Worm (Caenorhabditis elegans) whole organism, late embryonic: ENCODE results near the gene F13A7.7.
A peak's percentile ranks its signal among the peaks of the same experiment; 100 is the strongest.
"Not testable (repeated sequence)": the region's sequence is repeated elsewhere in the genome, so short reads cannot be mapped to it uniquely, and the experiment has no call there.

Experiments
- C38D4.7 ChIP-seq: fragments of 200-800 bp; sonication (Bioruptor generic); optimal IDR thresholded peaks from 2 replicates; lab custom pipeline; 2018; ENCODE audit warnings: mild to moderate bottlenecking, missing genetic modification characterization, moderate library complexity, missing compliant biosample characterization
- K02D7.2 ChIP-seq: sonication (generic microtip); optimal IDR thresholded peaks from 2 replicates; lab custom pipeline; 2017; ENCODE audit warnings: mild to moderate bottlenecking, missing genetic modification characterization, missing compliant biosample characterization
- K09A11.1 ChIP-seq: sonication (generic microtip); optimal IDR thresholded peaks from 2 replicates; lab custom pipeline; 2017; ENCODE audit warnings: antibody characterized with exemption, mild to moderate bottlenecking, missing genetic modification characterization, missing compliant biosample characterization; ENCODE audit not compliant: insufficient read depth
- T23F11.4 ChIP-seq: fragments of 200-800 bp; sonication (Bioruptor generic); optimal IDR thresholded peaks from 2 replicates; lab custom pipeline; 2018; ENCODE audit warnings: mild to moderate bottlenecking, missing genetic modification characterization, missing compliant biosample characterization
- Y22D7AL.16 ChIP-seq: sonication (generic microtip); optimal IDR thresholded peaks from 2 replicates; lab custom pipeline; 2016; ENCODE audit warnings: missing genetic modification characterization, missing compliant biosample characterization
- ahr-1 ChIP-seq: sonication (generic microtip); optimal IDR thresholded peaks from 2 replicates; lab custom pipeline; 2016; ENCODE audit warnings: missing genetic modification characterization, missing compliant biosample characterization
- ceh-14 ChIP-seq: sonication (generic microtip); optimal IDR thresholded peaks from 2 replicates; lab custom pipeline; 2016; ENCODE audit warnings: missing genotype, missing genetic modification characterization, missing compliant biosample characterization
- ceh-19 ChIP-seq: fragments of 200-800 bp; sonication (Bioruptor generic); optimal IDR thresholded peaks from 2 replicates; lab custom pipeline; 2018; ENCODE audit warnings: mild to moderate bottlenecking, missing genetic modification characterization, missing compliant biosample characterization
- ceh-2 ChIP-seq: sonication (generic microtip); optimal IDR thresholded peaks from 2 replicates; lab custom pipeline; 2016; ENCODE audit warnings: missing genotype, missing genetic modification characterization, missing compliant biosample characterization
- ceh-34 ChIP-seq: sonication (generic microtip); optimal IDR thresholded peaks from 2 replicates; lab custom pipeline; 2016; ENCODE audit warnings: mild to moderate bottlenecking, missing genetic modification characterization, missing compliant biosample characterization
- ceh-6 ChIP-seq: fragments of 200-800 bp; sonication (Bioruptor generic); optimal IDR thresholded peaks from 2 replicates; lab custom pipeline; 2018; ENCODE audit warnings: mild to moderate bottlenecking, missing genetic modification characterization, missing compliant biosample characterization
- che-1 ChIP-seq: sonication (generic microtip); optimal IDR thresholded peaks from 2 replicates; lab custom pipeline; 2016; ENCODE audit warnings: mild to moderate bottlenecking, missing genetic modification characterization, missing compliant biosample characterization
- elt-2 ChIP-seq: sonication (generic microtip); optimal IDR thresholded peaks from 2 replicates; lab custom pipeline; 2016; ENCODE audit warnings: missing genetic modification reagents, missing genetic modification characterization, missing compliant biosample characterization
- elt-4 ChIP-seq: sonication (generic microtip); optimal IDR thresholded peaks from 2 replicates; lab custom pipeline; 2016; ENCODE audit warnings: missing genetic modification characterization, missing compliant biosample characterization
- eyg-1 ChIP-seq: sonication (generic microtip); optimal IDR thresholded peaks from 2 replicates; lab custom pipeline; 2016; ENCODE audit warnings: missing genotype, missing genetic modification characterization, missing compliant biosample characterization
- fkh-10 ChIP-seq: fragments of 150-350 bp; optimal IDR thresholded peaks from 2 replicates; lab custom pipeline; 2014; ENCODE audit warnings: missing biosample characterization, missing genetic modification reagents, missing genetic modification characterization
- gmeb-2 ChIP-seq: sonication (generic microtip); optimal IDR thresholded peaks from 2 replicates; lab custom pipeline; 2016; ENCODE audit warnings: missing genetic modification characterization, inconsistent platforms, missing compliant biosample characterization
- hlh-13 ChIP-seq: fragments of 200-800 bp; sonication (Bioruptor generic); optimal IDR thresholded peaks from 2 replicates; lab custom pipeline; 2018; ENCODE audit warnings: mild to moderate bottlenecking, missing genetic modification characterization, missing compliant biosample characterization
- hlh-15 ChIP-seq: sonication (generic microtip); optimal IDR thresholded peaks from 2 replicates; lab custom pipeline; 2016; ENCODE audit warnings: missing genetic modification characterization, missing compliant biosample characterization
- hlh-8 ChIP-seq: sonication (generic microtip); optimal IDR thresholded peaks from 2 replicates; lab custom pipeline; 2016; ENCODE audit warnings: missing genotype, missing genetic modification characterization, missing compliant biosample characterization
- nfya-1 ChIP-seq: sonication (generic microtip); optimal IDR thresholded peaks from 2 replicates; lab custom pipeline; 2017; ENCODE audit warnings: missing genetic modification characterization, mild to moderate bottlenecking, missing compliant biosample characterization, antibody characterized with exemption, moderate library complexity
- nhr-232 ChIP-seq: sonication (generic microtip); optimal IDR thresholded peaks from 2 replicates; lab custom pipeline; 2016; ENCODE audit warnings: missing genetic modification characterization, missing compliant biosample characterization
- odd-2 ChIP-seq: sonication (generic microtip); optimal IDR thresholded peaks from 2 replicates; lab custom pipeline; 2017; ENCODE audit warnings: antibody characterized with exemption, mild to moderate bottlenecking, missing genetic modification characterization, missing compliant biosample characterization
- pag-3 ChIP-seq: sonication (generic microtip); optimal IDR thresholded peaks from 2 replicates; lab custom pipeline; 2016; ENCODE audit warnings: missing compliant biosample characterization, missing genetic modification characterization, borderline replicate concordance
- pax-1 ChIP-seq: fragments of 150-350 bp; optimal IDR thresholded peaks from 2 replicates; lab custom pipeline; 2014; ENCODE audit warnings: missing biosample characterization, missing genetic modification characterization
- pha-4 ChIP-seq: fragments of 150-350 bp; optimal IDR thresholded peaks from 2 replicates; lab custom pipeline; 2018; ENCODE audit warnings: missing biosample characterization, missing genetic modification reagents, missing genetic modification characterization
- pros-1 ChIP-seq: fragments of 150-350 bp; optimal IDR thresholded peaks from 2 replicates; lab custom pipeline; 2014; ENCODE audit warnings: missing biosample characterization, missing genetic modification reagents, missing genetic modification characterization
- ref-2 ChIP-seq: sonication (generic microtip); optimal IDR thresholded peaks from 2 replicates; lab custom pipeline; 2016; ENCODE audit warnings: missing genetic modification characterization, missing compliant biosample characterization
- rnt-1 ChIP-seq: sonication (generic microtip); optimal IDR thresholded peaks from 2 replicates; lab custom pipeline; 2016; ENCODE audit warnings: missing genetic modification characterization, missing compliant biosample characterization
- sox-4 ChIP-seq: sonication (generic microtip); optimal IDR thresholded peaks from 2 replicates; lab custom pipeline; 2017; ENCODE audit warnings: mild to moderate bottlenecking, missing genetic modification characterization, inconsistent platforms, missing compliant biosample characterization
- tbx-2 ChIP-seq: sonication (generic microtip); optimal IDR thresholded peaks from 2 replicates; lab custom pipeline; 2016; ENCODE audit warnings: missing genetic modification characterization, missing compliant biosample characterization
- tbx-7 ChIP-seq: sonication (generic microtip); optimal IDR thresholded peaks from 2 replicates; lab custom pipeline; 2016; ENCODE audit warnings: missing genotype, missing genetic modification characterization, missing compliant biosample characterization
- ttx-3 ChIP-seq: sonication (generic microtip); optimal IDR thresholded peaks from 2 replicates; lab custom pipeline; 2016; ENCODE audit warnings: missing genetic modification reagents, missing genetic modification characterization, missing compliant biosample characterization
- unc-3 ChIP-seq, 2 experiments: fragments of 200-800 bp in 1 of 2; sonication (Bioruptor generic) in 1 of 2; sonication (generic microtip) in 1 of 2; conservative IDR thresholded peaks in 1 of 2; optimal IDR thresholded peaks in 1 of 2; 2 replicates each; pipeline versions ENCODE4 v1.3.6 to Lab custom; 2016 to 2022; ENCODE audit warnings: missing compliant biosample characterization in 2 of 2, missing genetic modification characterization in 2 of 2, missing genetic modification reagents in 1 of 2
- unc-42 ChIP-seq: sonication (generic microtip); optimal IDR thresholded peaks from 2 replicates; lab custom pipeline; 2016; ENCODE audit warnings: missing genotype, missing genetic modification characterization, missing compliant biosample characterization
- unc-86 ChIP-seq: sonication (generic microtip); optimal IDR thresholded peaks from 2 replicates; lab custom pipeline; 2016; ENCODE audit warnings: missing genetic modification characterization, missing compliant biosample characterization
- zip-5 ChIP-seq: sonication (generic microtip); optimal IDR thresholded peaks from 2 replicates; lab custom pipeline; 2016; ENCODE audit warnings: missing genetic modification characterization, missing compliant biosample characterization
- ztf-16 ChIP-seq: sonication (generic microtip); optimal IDR thresholded peaks from 2 replicates; lab custom pipeline; 2017; ENCODE audit warnings: missing genetic modification characterization, missing compliant biosample characterization

Gene F13A7.7

ce11 chrV:16346406-16347108 lies 37.1 kb downstream of the F13A7.7 start, which contains the start of the genes W08G11.5 and W08G11.1:
W08G11.5 (minus strand) TSS chrV:16346506.
W08G11.1 (plus strand) TSS chrV:16347058.
- TF ChIP-seq pag-3 (tag; lab: Kevin White, UChicago) (no peak), sox-4 (tag; lab: Kevin White, UChicago) (no peak), tbx-7 (tag; lab: Kevin White, UChicago) (no peak), unc-3 (GFP tag; conservative IDR thresholded peaks at IDR 0.05; lab: Robert Waterston, UW) (no peak), unc-3 (tag; optimal IDR thresholded peaks at IDR 0.05; lab: Kevin White, UChicago) (no peak), ceh-2 (no peak), K09A11.1 (tag; lab: Kevin White, UChicago) (no peak), nfya-1 (no peak), zip-5 (tag; lab: Kevin White, UChicago) (no peak), che-1 (tag; lab: Kevin White, UChicago) (no peak), gmeb-2 (tag; lab: Kevin White, UChicago) (no peak), ceh-19 (no peak), C38D4.7 (GFP tag; lab: Kevin White, UChicago) (no peak), nhr-232 (no peak), ceh-6 (GFP tag; lab: Kevin White, UChicago) (no peak), fkh-10 (no peak), odd-2 (tag; lab: Kevin White, UChicago) (no peak), pax-1 (tag; lab: Kevin White, UChicago) (no peak), hlh-8 (tag; lab: Kevin White, UChicago) (no peak), tbx-2 (tag; lab: Kevin White, UChicago) (no peak)

DNA sequence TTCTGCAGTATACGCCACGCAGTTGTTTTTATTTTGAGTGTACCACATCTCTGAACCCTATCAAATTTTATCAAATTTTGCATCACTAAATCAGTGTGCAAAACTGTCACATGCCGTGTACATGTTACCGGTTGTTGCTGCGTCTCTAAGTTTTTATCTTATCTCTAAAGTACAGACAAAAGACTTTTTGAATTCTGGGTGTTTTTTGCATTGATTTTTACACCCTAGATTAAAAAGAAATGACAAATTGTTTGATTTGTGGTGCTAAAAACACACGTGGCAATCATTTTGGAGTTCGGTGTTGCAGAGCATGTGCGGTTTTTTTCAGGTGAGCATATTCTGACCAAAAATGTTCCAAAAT lies 41.4 kb downstream of the F13A7.7 start, which contains the start of gene nhr-193:
nhr-193 (plus strand) TSS at position 51 of the 361 bp plus-strand sequence.
- TF ChIP-seq ceh-14 (tag; lab: Kevin White, UChicago): no peak
- no peak for TF ChIP-seq unc-42 (tag; lab: Kevin White, UChicago)
- TF ChIP-seq elt-2 (tag; lab: Kevin White, UChicago): peak; percentile 22

DNA sequence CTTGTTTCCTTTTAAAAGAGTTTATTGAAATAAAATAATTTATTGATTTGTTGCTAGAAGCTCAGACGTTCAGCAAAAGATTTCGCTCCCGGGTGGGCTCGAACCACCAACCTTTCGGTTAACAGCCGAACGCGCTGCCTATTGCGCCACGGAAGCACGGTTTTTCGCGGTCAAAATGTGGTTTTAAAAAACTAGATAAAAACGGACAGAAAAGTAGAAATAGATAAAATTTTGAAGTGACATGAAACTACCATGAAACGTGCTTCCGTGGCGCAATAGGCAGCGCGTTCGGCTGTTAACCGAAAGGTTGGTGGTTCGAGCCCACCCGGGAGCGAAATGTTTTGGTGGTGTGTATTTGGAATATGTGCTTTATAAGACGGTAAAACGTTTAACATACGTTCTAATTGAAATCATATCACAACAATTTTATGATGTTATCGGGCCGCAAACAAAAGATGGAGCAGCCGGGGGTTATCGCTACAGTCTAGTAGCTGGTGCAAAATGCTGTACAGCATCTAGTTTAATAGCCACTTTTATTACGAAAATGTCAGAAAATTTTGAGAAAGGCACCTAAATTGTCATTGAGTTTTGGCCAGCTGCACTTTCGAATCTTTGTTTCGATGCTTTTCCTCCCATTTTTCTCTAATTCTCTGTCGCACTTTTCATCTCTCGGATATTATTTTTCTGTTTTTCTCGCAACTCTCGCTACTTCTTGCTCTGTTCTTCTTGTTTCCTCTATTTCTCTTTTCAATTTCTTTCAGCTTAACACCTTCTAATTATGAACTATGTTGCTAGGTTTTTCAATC lies 45.1 kb downstream of the F13A7.7 start, which contains the start of gene slc-9B.2:
slc-9B.2 (plus strand) TSS at position 756 of the 806 bp plus-strand sequence.
- not testable (repeated sequence) for TF ChIP-seq rnt-1 (tag; lab: Kevin White, UChicago); elt-4 (tag; lab: Kevin White, UChicago); C38D4.7 (GFP tag; lab: Kevin White, UChicago)

- TF ChIP-seq gmeb-2 (tag; lab: Kevin White, UChicago) (no peak), hlh-15 (tag; lab: Kevin White, UChicago) (no peak), elt-2 (tag; lab: Kevin White, UChicago) (no peak), ahr-1 (tag; lab: Kevin White, UChicago) (no peak), Y22D7AL.16 (no peak), pros-1 (no peak), unc-42 (tag; lab: Kevin White, UChicago) (no peak), ref-2 (no peak)
Measured at ce11 chrV:16336326-16336725, 47.3 kb downstream of the F13A7.7 start, which contains the start of gene srw-87. srw-87 (plus strand) TSS chrV:16336626.

ce11 chrV:16333412-16333811 lies 50.2 kb downstream of the F13A7.7 start, which contains the start of gene srh-167:
srh-167 (plus strand) TSS chrV:16333712.
- TF ChIP-seq ceh-14 (tag; lab: Kevin White, UChicago): no peak
- no peak for TF ChIP-seq sox-4 (tag; lab: Kevin White, UChicago)
- no peak for TF ChIP-seq ttx-3 (tag; lab: Kevin White, UChicago)
- TF ChIP-seq T23F11.4 (GFP tag; lab: Kevin White, UChicago): no peak
- TF ChIP-seq pax-1 (tag; lab: Kevin White, UChicago): no peak
- no peak for TF ChIP-seq pros-1
- TF ChIP-seq elt-2 (tag; lab: Kevin White, UChicago): no peak
- no peak for TF ChIP-seq eyg-1 (tag; lab: Kevin White, UChicago)
- TF ChIP-seq hlh-13: no peak
- no peak for TF ChIP-seq ztf-16 (tag; lab: Kevin White, UChicago)
- no peak for TF ChIP-seq ceh-34 (tag; lab: Kevin White, UChicago)
- TF ChIP-seq unc-86 (tag; lab: Kevin White, UChicago): no peak
- no peak for TF ChIP-seq K02D7.2 (tag; lab: Kevin White, UChicago)
- TF ChIP-seq pha-4 (tag; lab: Kevin White, UChicago): no peak
- TF ChIP-seq odd-2 (tag; lab: Kevin White, UChicago): no peak
- no peak for TF ChIP-seq che-1 (tag; lab: Kevin White, UChicago)
- no peak for TF ChIP-seq elt-4 (tag; lab: Kevin White, UChicago)
- TF ChIP-seq ceh-19: no peak
